Fruit fly (Drosophila melanogaster) whole organism, pupa: Measurements from ENCODE around the gene Meltrin.

Experiments used
- CG10348 ChIP-seq: fragments of 200-800 bp; sonication (Bioruptor generic); IDR thresholded peaks from 2 replicates; pipeline ENCODE4 v1.3.6; 2022; ENCODE audit warnings: missing biosample characterization, missing genetic modification characterization
- CG12605 ChIP-seq: fragments of 200-800 bp; sonication (Bioruptor generic); IDR thresholded peaks from 2 replicates; pipeline ENCODE4 v1.3.6; 2022; ENCODE audit warnings: missing biosample characterization, missing genetic modification characterization
- CG13204 ChIP-seq: fragments of 200-800 bp; sonication (Bioruptor generic); optimal IDR thresholded peaks from 2 replicates; lab custom pipeline; 2018; ENCODE audit warnings: missing biosample characterization, mild to moderate bottlenecking, missing genetic modification characterization, moderate library complexity
- CG14655 ChIP-seq: fragments of 200-800 bp; sonication (Bioruptor generic); optimal IDR thresholded peaks from 3 replicates; lab custom pipeline; 2017; ENCODE audit warnings: mild to moderate bottlenecking, missing biosample characterization, missing genetic modification reagents, missing genetic modification characterization
- CG15710 ChIP-seq: fragments of 200-800 bp; sonication (Bioruptor generic); optimal IDR thresholded peaks from 2 replicates; lab custom pipeline; 2018; ENCODE audit warnings: missing biosample characterization, mild to moderate bottlenecking, missing genetic modification characterization, moderate library complexity
- CG17806 ChIP-seq: fragments of 200-800 bp; sonication (Bioruptor generic); optimal IDR thresholded peaks from 2 replicates; lab custom pipeline; 2018; ENCODE audit warnings: missing biosample characterization, mild to moderate bottlenecking, missing genetic modification characterization, moderate library complexity
- CG32121 ChIP-seq: fragments of 200-800 bp; sonication (Bioruptor generic); IDR thresholded peaks from 2 replicates; pipeline ENCODE4 v1.3.6; 2022; ENCODE audit warnings: missing biosample characterization, missing genetic modification characterization
- CG34367 ChIP-seq: fragments of 200-800 bp; sonication (Bioruptor generic); optimal IDR thresholded peaks from 2 replicates; lab custom pipeline; 2018; ENCODE audit warnings: missing biosample characterization, mild to moderate bottlenecking, missing genetic modification characterization
- CG4496 ChIP-seq: fragments of 200-800 bp; sonication (Bioruptor generic); IDR thresholded peaks from 3 replicates; pipeline ENCODE4 v1.3.6; 2022; ENCODE audit warnings: missing biosample characterization, missing genetic modification characterization
- CG8159 ChIP-seq: fragments of 200-800 bp; sonication (Bioruptor generic); optimal IDR thresholded peaks from 3 replicates; lab custom pipeline; 2018; ENCODE audit warnings: missing biosample characterization, mild to moderate bottlenecking, missing genetic modification characterization, moderate library complexity
- CG8301 ChIP-seq: fragments of 200-800 bp; sonication (Bioruptor generic); optimal IDR thresholded peaks from 2 replicates; lab custom pipeline; 2018; ENCODE audit warnings: missing biosample characterization, mild to moderate bottlenecking, missing genetic modification characterization
- CG9948 ChIP-seq: fragments of 200-800 bp; sonication (Bioruptor generic); optimal IDR thresholded peaks from 2 replicates; lab custom pipeline; 2018; ENCODE audit warnings: missing biosample characterization, mild to moderate bottlenecking, missing genetic modification characterization, moderate library complexity
- D1 ChIP-seq: fragments of 200-800 bp; sonication (Bioruptor generic); optimal IDR thresholded peaks from 2 replicates; lab custom pipeline; 2018; ENCODE audit warnings: missing biosample characterization, mild to moderate bottlenecking, missing genetic modification characterization, moderate library complexity
- EcR ChIP-seq: fragments of 200-800 bp; sonication (Bioruptor generic); optimal IDR thresholded peaks from 3 replicates; lab custom pipeline; 2019; ENCODE audit warnings: missing biosample characterization, missing genetic modification characterization, mild to moderate bottlenecking, moderate library complexity, missing genetic modification reagents
- Ets98B ChIP-seq: fragments of 200-800 bp; sonication (Bioruptor generic); IDR thresholded peaks from 2 replicates; pipeline ENCODE4 v1.3.6; 2022; ENCODE audit warnings: missing biosample characterization, missing genetic modification characterization
- Pif1A ChIP-seq: fragments of 200-800 bp; sonication (Bioruptor generic); optimal IDR thresholded peaks from 3 replicates; lab custom pipeline; 2016; ENCODE audit warnings: missing biosample characterization, missing genetic modification characterization
- Pif1B ChIP-seq: fragments of 200-800 bp; sonication (Bioruptor generic); optimal IDR thresholded peaks from 3 replicates; lab custom pipeline; 2016; ENCODE audit warnings: missing biosample characterization, missing genetic modification characterization
- Snoo ChIP-seq: fragments of 200-800 bp; sonication (Bioruptor generic); optimal IDR thresholded peaks from 3 replicates; lab custom pipeline; 2017; ENCODE audit warnings: missing biosample characterization, mild to moderate bottlenecking, missing genetic modification characterization, inconsistent platforms
- fd96Ca ChIP-seq: fragments of 200-800 bp; sonication (Bioruptor generic); IDR thresholded peaks from 3 replicates; pipeline ENCODE4 v1.3.6; 2022; ENCODE audit warnings: missing biosample characterization, missing genetic modification characterization
- gl ChIP-seq: fragments of 200-800 bp; sonication (Bioruptor generic); optimal IDR thresholded peaks from 2 replicates; lab custom pipeline; 2018; ENCODE audit warnings: missing biosample characterization, mild to moderate bottlenecking, missing genetic modification characterization
- rn ChIP-seq: fragments of 200-800 bp; sonication (Bioruptor generic); IDR thresholded peaks from 2 replicates; pipeline ENCODE4 v1.3.6; 2022; ENCODE audit warnings: missing biosample characterization, missing genetic modification characterization

The Meltrin gene

dm6 chr3R:14737894-14738860 is 41.1 kb upstream of the Meltrin start:
- TF ChIP-seq gl (peak; percentile 78), EcR (GFP tag; lab: Kevin White, UChicago) (peak; percentile 99), Pif1B (peak; percentile 96), CG17806 (tag; lab: Kevin White, UChicago) (peak; percentile 97), CG10348 (peak; percentile 86), CG14655 (GFP tag; lab: Kevin White, UChicago) (peak; percentile 96), rn (GFP tag; lab: Robert Waterston, UW) (peak; percentile 97), fd96Ca (GFP tag; lab: Robert Waterston, UW) (peak; percentile 96), CG9948 (tag; lab: Kevin White, UChicago) (peak; percentile 94), Pif1A (GFP tag; lab: Kevin White, UChicago) (peak; percentile 96), CG12605 (GFP tag; lab: Robert Waterston, UW) (peak; percentile 96), CG8159 (peak; percentile 95), CG4496 (GFP tag; lab: Robert Waterston, UW) (peak; percentile 99), CG15710 (tag; lab: Kevin White, UChicago) (peak; percentile 96), CG8301 (peak; percentile 97), CG34367 (tag; lab: Kevin White, UChicago) (peak; percentile 94), D1 (tag; lab: Kevin White, UChicago) (peak; percentile 82), CG13204 (GFP tag; lab: Kevin White, UChicago) (peak; percentile 84), Snoo (tag; lab: Kevin White, UChicago) (peak; percentile 97), Ets98B (GFP tag; lab: Robert Waterston, UW) (peak; percentile 98), CG32121 (GFP tag; lab: Robert Waterston, UW) (peak; percentile 98)

DNA sequence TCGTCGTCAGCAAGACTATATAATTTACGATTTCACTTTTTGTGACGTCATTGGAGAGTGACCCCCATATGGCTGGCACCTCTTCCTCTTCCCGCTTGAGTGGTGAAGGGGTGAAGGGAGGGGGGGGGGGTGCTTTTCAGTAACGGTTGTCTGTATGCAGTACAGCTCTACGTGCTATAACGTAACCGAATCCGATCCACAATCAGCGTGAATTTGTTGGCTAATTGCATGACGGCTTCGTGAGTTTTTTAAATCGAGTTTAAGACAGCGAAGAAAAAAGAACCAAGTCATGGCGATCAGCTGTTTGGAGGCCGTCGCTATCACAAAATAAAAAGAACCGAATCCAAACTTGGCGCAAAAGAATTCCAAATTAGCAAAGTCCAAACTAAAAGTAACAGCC is 39.6 kb upstream of the Meltrin start:
- no peak for TF ChIP-seq CG4496 (GFP tag; lab: Robert Waterston, UW)
- no peak for TF ChIP-seq EcR (GFP tag; lab: Kevin White, UChicago)
- TF ChIP-seq gl = no peak
- 0 out of 3 replicates have a peak, but pooled peaks have one; percentile 12 for TF ChIP-seq fd96Ca (GFP tag; lab: Robert Waterston, UW)

DNA sequence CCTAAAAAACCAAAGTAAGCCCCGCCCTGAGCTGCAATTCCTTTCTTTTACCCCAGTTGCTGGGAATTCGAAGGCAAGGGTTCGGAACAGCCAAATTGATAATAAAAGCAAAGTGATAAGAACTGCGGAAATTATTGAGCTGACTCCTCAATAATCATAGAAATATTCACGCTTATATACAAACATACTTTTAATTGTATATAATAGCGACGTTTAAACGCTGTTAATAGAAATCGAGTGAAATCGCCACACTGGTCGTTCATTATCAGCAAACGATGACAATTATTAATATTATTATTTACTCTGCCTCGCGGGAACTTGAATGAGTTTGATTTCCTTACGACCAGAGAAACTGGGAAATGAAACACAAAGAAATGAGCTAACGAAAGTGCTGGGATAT is 38.9 kb upstream of the Meltrin start:
- no peak for TF ChIP-seq CG4496 (GFP tag; lab: Robert Waterston, UW)
- no peak for TF ChIP-seq CG32121 (GFP tag; lab: Robert Waterston, UW)
- TF ChIP-seq CG34367 (tag; lab: Kevin White, UChicago) = no peak
- TF ChIP-seq CG17806 (tag; lab: Kevin White, UChicago) = no peak
- TF ChIP-seq Ets98B (GFP tag; lab: Robert Waterston, UW) = no peak
- no peak for TF ChIP-seq EcR (GFP tag; lab: Kevin White, UChicago)
- no peak for TF ChIP-seq CG9948 (tag; lab: Kevin White, UChicago)
- no peak for TF ChIP-seq CG8301
- no peak for TF ChIP-seq Pif1A (GFP tag; lab: Kevin White, UChicago)

dm6 chr3R:14734623-14735392 is 37.7 kb upstream of the Meltrin start:
- no peak for TF ChIP-seq Pif1B
- TF ChIP-seq CG12605 (GFP tag; lab: Robert Waterston, UW) = peak; percentile 42; the same call in 1 of the 2 replicates
- no peak for TF ChIP-seq CG15710 (tag; lab: Kevin White, UChicago)
- peak; percentile 15 for TF ChIP-seq D1 (tag; lab: Kevin White, UChicago)
- peak; percentile 52 for TF ChIP-seq CG8159
- TF ChIP-seq Snoo (tag; lab: Kevin White, UChicago) = no peak
- peak; percentile 42 for TF ChIP-seq CG13204 (GFP tag; lab: Kevin White, UChicago)
- no peak for TF ChIP-seq CG10348
- 0 out of 2 replicates have a peak, but pooled peaks have one; percentile 25 for TF ChIP-seq Ets98B (GFP tag; lab: Robert Waterston, UW)
- no peak for TF ChIP-seq gl
- TF ChIP-seq CG4496 (GFP tag; lab: Robert Waterston, UW) = peak; percentile 50
- TF ChIP-seq EcR (GFP tag; lab: Kevin White, UChicago) = no peak
- peak; percentile 55; the same call in 1 of the 2 replicates for TF ChIP-seq CG32121 (GFP tag; lab: Robert Waterston, UW)
- TF ChIP-seq Pif1A (GFP tag; lab: Kevin White, UChicago) = peak; percentile 22
- TF ChIP-seq fd96Ca (GFP tag; lab: Robert Waterston, UW) = peak; percentile 45; the same call in 1 of the 3 replicates
- no peak for TF ChIP-seq rn (GFP tag; lab: Robert Waterston, UW)
- TF ChIP-seq CG9948 (tag; lab: Kevin White, UChicago) = peak; percentile 52
- TF ChIP-seq CG34367 (tag; lab: Kevin White, UChicago) = no peak
- TF ChIP-seq CG17806 (tag; lab: Kevin White, UChicago) = peak; percentile 30
- TF ChIP-seq CG8301 = peak; percentile 43
- TF ChIP-seq CG14655 (GFP tag; lab: Kevin White, UChicago) = peak; percentile 40
- TF ChIP-seq, all 21 proteins: peak for 13

dm6 chr3R:14733937-14734336 is 36.8 kb upstream of the Meltrin start:
- TF ChIP-seq CG14655 (GFP tag; lab: Kevin White, UChicago) (no peak), CG32121 (GFP tag; lab: Robert Waterston, UW) (no peak), Pif1B (no peak), Ets98B (GFP tag; lab: Robert Waterston, UW) (no peak), Pif1A (GFP tag; lab: Kevin White, UChicago) (no peak), EcR (GFP tag; lab: Kevin White, UChicago) (no peak), CG4496 (GFP tag; lab: Robert Waterston, UW) (no peak), CG13204 (GFP tag; lab: Kevin White, UChicago) (no peak), fd96Ca (GFP tag; lab: Robert Waterston, UW) (no peak), CG15710 (tag; lab: Kevin White, UChicago) (no peak)
